Worm (Caenorhabditis elegans): Measurements from ENCODE around the gene lys-7.

ce11 chrV:3509878-3510277 lies 27.5 kb upstream of the lys-7 start, which contains the start of gene str-228:
- no peak for TF ChIP-seq blmp-1 (tag; optimal IDR thresholded peaks at IDR 0.05)
- TF ChIP-seq unc-62 (GFP tag; optimal IDR thresholded peaks at IDR 0.05), result no peak
- no peak for TF ChIP-seq lsy-2 (tag; optimal IDR thresholded peaks at IDR 0.05)
- TF ChIP-seq ztf-11 (tag; optimal IDR thresholded peaks at IDR 0.05), result no peak
- no peak for TF ChIP-seq nhr-12 (tag; optimal IDR thresholded peaks at IDR 0.05)
- no peak for TF ChIP-seq snpc-4 (tag; optimal IDR thresholded peaks at IDR 0.05)
- TF ChIP-seq pha-4 (tag; optimal IDR thresholded peaks at IDR 0.05), result no peak
- TF ChIP-seq lin-13 (tag; optimal IDR thresholded peaks at IDR 0.05), result no peak
- TF ChIP-seq ceh-83 (GFP tag; optimal IDR thresholded peaks at IDR 0.05), result no peak
